Worm (Caenorhabditis elegans) whole organism, young adult: Measurements from ENCODE around the gene B0244.6.

Source experiments
- B0035.1 ChIP-seq: sonication (generic microtip); optimal IDR thresholded peaks from 2 replicates; lab custom pipeline; 2016; ENCODE audit warnings: missing genetic modification characterization, mild to moderate bottlenecking, missing compliant biosample characterization, missing genotype, missing genetic modification reagents
- B0261.1 ChIP-seq: sonication (generic microtip); optimal IDR thresholded peaks from 2 replicates; lab custom pipeline; 2016; ENCODE audit warnings: mild to moderate bottlenecking, missing genetic modification characterization, moderate library complexity, missing compliant biosample characterization
- C06A6.2 ChIP-seq: fragments of 200-800 bp; sonication (Bioruptor generic); conservative IDR thresholded peaks from 2 replicates; pipeline ENCODE4 v1.3.6; 2022; ENCODE audit warnings: missing genetic modification characterization, missing compliant biosample characterization
- D2030.7 ChIP-seq: fragments of 200-800 bp; sonication (Bioruptor generic); IDR thresholded peaks from 2 replicates; pipeline ENCODE4 v1.3.6; 2022; ENCODE audit warnings: missing genetic modification reagents, missing genetic modification characterization, missing compliant biosample characterization
- F10E7.11 ChIP-seq: sonication (generic microtip); optimal IDR thresholded peaks from 2 replicates; lab custom pipeline; 2017; ENCODE audit warnings: mild to moderate bottlenecking, missing genetic modification characterization, moderate library complexity, missing compliant biosample characterization
- F23B12.7 ChIP-seq: sonication (generic microtip); optimal IDR thresholded peaks from 2 replicates; lab custom pipeline; 2017; ENCODE audit warnings: missing genetic modification characterization, mild to moderate bottlenecking, missing compliant biosample characterization, antibody characterized with exemption, moderate library complexity; ENCODE audit not compliant: insufficient read depth
- F33H1.4 ChIP-seq: fragments of 200-800 bp; sonication (Bioruptor generic); IDR thresholded peaks from 2 replicates; pipeline ENCODE4 v1.3.6; 2022; ENCODE audit warnings: missing genetic modification reagents, missing genetic modification characterization, missing compliant biosample characterization
- F52B5.7 ChIP-seq: sonication (generic microtip); optimal IDR thresholded peaks from 2 replicates; lab custom pipeline; 2016; ENCODE audit warnings: mild to moderate bottlenecking, missing genetic modification characterization, missing compliant biosample characterization
- F55B11.4 ChIP-seq: sonication (generic microtip); optimal IDR thresholded peaks from 2 replicates; lab custom pipeline; 2016; ENCODE audit warnings: missing compliant biosample characterization, missing genetic modification characterization, borderline replicate concordance; ENCODE audit not compliant: insufficient read depth
- F57A8.1 ChIP-seq: fragments of 200-800 bp; sonication (Bioruptor generic); optimal IDR thresholded peaks from 2 replicates; lab custom pipeline; 2018; ENCODE audit warnings: mild to moderate bottlenecking, missing genetic modification characterization, moderate library complexity, missing compliant biosample characterization
- K11D2.4 ChIP-seq: fragments of 200-800 bp; sonication (Bioruptor generic); IDR thresholded peaks from 2 replicates; pipeline ENCODE4 v1.3.6; 2022; ENCODE audit warnings: missing genetic modification reagents, missing genetic modification characterization, missing compliant biosample characterization
- T07F8.4 ChIP-seq: sonication (generic microtip); optimal IDR thresholded peaks from 2 replicates; lab custom pipeline; 2016; ENCODE audit warnings: mild to moderate bottlenecking, missing genetic modification characterization, moderate library complexity, missing compliant biosample characterization
- Y53F4B.3 ChIP-seq: fragments of 200-800 bp; sonication (Bioruptor generic); IDR thresholded peaks from 2 replicates; pipeline ENCODE4 v1.3.6; 2022; ENCODE audit warnings: missing genetic modification reagents, missing genetic modification characterization, missing compliant biosample characterization
- Y56A3A.18 ChIP-seq: fragments of 200-800 bp; sonication (Bioruptor generic); IDR thresholded peaks from 2 replicates; pipeline ENCODE4 v1.3.6; 2022; ENCODE audit warnings: missing genetic modification reagents, missing genetic modification characterization, missing compliant biosample characterization
- athp-1 ChIP-seq: sonication (generic microtip); optimal IDR thresholded peaks from 2 replicates; lab custom pipeline; 2017; ENCODE audit warnings: mild to moderate bottlenecking, missing genetic modification characterization, missing compliant biosample characterization
- bed-1 ChIP-seq: fragments of 200-800 bp; sonication (Bioruptor generic); IDR thresholded peaks from 2 replicates; pipeline ENCODE4 v1.3.6; 2022; ENCODE audit warnings: missing genetic modification reagents, missing genetic modification characterization, missing compliant biosample characterization
- bed-2 ChIP-seq: fragments of 200-800 bp; sonication (Bioruptor generic); IDR thresholded peaks from 2 replicates; pipeline ENCODE4 v1.3.6; 2022; ENCODE audit warnings: missing genetic modification reagents, missing genetic modification characterization, missing compliant biosample characterization
- cebp-1 ChIP-seq, 2 experiments: fragments of 200-800 bp in 1 of 2; sonication (Bioruptor generic) in 1 of 2; sonication (generic microtip) in 1 of 2; IDR thresholded peaks in 1 of 2; optimal IDR thresholded peaks in 1 of 2; 2 replicates each; pipeline versions ENCODE4 v1.3.6 to Lab custom; 2017 to 2022; ENCODE audit warnings: missing compliant biosample characterization in 2 of 2, missing genetic modification characterization in 2 of 2, mild to moderate bottlenecking in 1 of 2, missing genetic modification reagents in 1 of 2, moderate library complexity in 1 of 2
- ceh-40 ChIP-seq: fragments of 200-800 bp; sonication (Bioruptor generic); IDR thresholded peaks from 2 replicates; pipeline ENCODE4 v1.3.6; 2022; ENCODE audit warnings: missing genetic modification characterization, missing compliant biosample characterization
- ceh-58 ChIP-seq: fragments of 200-800 bp; sonication (Bioruptor generic); IDR thresholded peaks from 2 replicates; pipeline ENCODE4 v1.3.6; 2022; ENCODE audit warnings: missing genetic modification characterization, missing compliant biosample characterization
- dpl-1 ChIP-seq: fragments of 150-350 bp; optimal IDR thresholded peaks from 2 replicates; lab custom pipeline; 2014; ENCODE audit warnings: missing biosample characterization, missing genetic modification reagents, missing genetic modification characterization
- efl-1 ChIP-seq: fragments of 150-350 bp; optimal IDR thresholded peaks from 2 replicates; lab custom pipeline; 2014; ENCODE audit warnings: missing biosample characterization, missing genetic modification reagents, missing genetic modification characterization
- egl-18 ChIP-seq: fragments of 200-800 bp; sonication (Bioruptor generic); IDR thresholded peaks from 2 replicates; pipeline ENCODE4 v1.3.6; 2022; ENCODE audit warnings: missing genetic modification reagents, missing genetic modification characterization, missing compliant biosample characterization
- egl-44 ChIP-seq: fragments of 200-800 bp; sonication (Bioruptor generic); IDR thresholded peaks from 2 replicates; pipeline ENCODE4 v1.3.6; 2022; ENCODE audit warnings: missing genetic modification reagents, missing genetic modification characterization, missing compliant biosample characterization
- egrh-3 ChIP-seq: fragments of 200-800 bp; sonication (Bioruptor generic); IDR thresholded peaks from 2 replicates; pipeline ENCODE4 v1.3.6; 2022; ENCODE audit warnings: missing genetic modification reagents, missing genetic modification characterization, missing compliant biosample characterization
- him-1 ChIP-seq: sonication (generic microtip); optimal IDR thresholded peaks from 2 replicates; lab custom pipeline; 2016; ENCODE audit warnings: missing genotype, missing genetic modification reagents, missing genetic modification characterization, missing compliant biosample characterization
- hmg-20 ChIP-seq: fragments of 200-800 bp; sonication (Bioruptor generic); IDR thresholded peaks from 2 replicates; pipeline ENCODE4 v1.3.6; 2022; ENCODE audit warnings: missing genetic modification reagents, missing genetic modification characterization, missing compliant biosample characterization
- hsf-1 ChIP-seq: fragments of 200-800 bp; sonication (Bioruptor generic); IDR thresholded peaks from 2 replicates; pipeline ENCODE4 v1.3.6; 2022; ENCODE audit warnings: missing genetic modification reagents, missing genetic modification characterization, missing compliant biosample characterization
- lin-26 ChIP-seq: fragments of 200-800 bp; sonication (Bioruptor generic); IDR thresholded peaks from 2 replicates; pipeline ENCODE4 v1.3.6; 2022; ENCODE audit warnings: missing genetic modification reagents, missing genetic modification characterization, missing compliant biosample characterization
- lin-54 ChIP-seq: fragments of 200-800 bp; sonication (Bioruptor generic); optimal IDR thresholded peaks from 2 replicates; lab custom pipeline; 2018; ENCODE audit warnings: mild to moderate bottlenecking, missing genetic modification characterization, missing compliant biosample characterization
- lsl-1 ChIP-seq: fragments of 200-800 bp; sonication (Bioruptor generic); optimal IDR thresholded peaks from 2 replicates; lab custom pipeline; 2018; ENCODE audit warnings: mild to moderate bottlenecking, missing genetic modification characterization, moderate library complexity, missing compliant biosample characterization
- lsy-27 ChIP-seq: sonication (generic microtip); optimal IDR thresholded peaks from 2 replicates; lab custom pipeline; 2017; ENCODE audit warnings: missing genetic modification characterization, mild to moderate bottlenecking, missing compliant biosample characterization, antibody characterized with exemption, missing genotype, borderline replicate concordance; ENCODE audit not compliant: insufficient read depth
- mes-4 ChIP-seq: sonication (generic microtip); optimal IDR thresholded peaks from 2 replicates; lab custom pipeline; 2016; ENCODE audit warnings: missing genotype, missing genetic modification characterization, missing compliant biosample characterization
- nfyb-1 ChIP-seq: fragments of 200-800 bp; sonication (Bioruptor generic); IDR thresholded peaks from 2 replicates; pipeline ENCODE4 v1.3.6; 2022; ENCODE audit warnings: missing genetic modification reagents, missing genetic modification characterization, missing compliant biosample characterization
- nhr-120 ChIP-seq: fragments of 200-800 bp; sonication (Bioruptor generic); IDR thresholded peaks from 2 replicates; pipeline ENCODE4 v1.3.6; 2022; ENCODE audit warnings: missing genetic modification characterization, missing compliant biosample characterization
- nhr-80 ChIP-seq: sonication (generic microtip); optimal IDR thresholded peaks from 2 replicates; lab custom pipeline; 2016; ENCODE audit warnings: missing genetic modification characterization, missing compliant biosample characterization
- rec-8 ChIP-seq, 2 experiments: sonication (generic microtip); optimal IDR thresholded peaks; 2 replicates each; lab custom pipeline; 2016; ENCODE audit warnings: mild to moderate bottlenecking in 2 of 2, missing genetic modification characterization in 2 of 2, missing genetic modification reagents in 2 of 2, missing genotype in 2 of 2, missing biosample characterization in 1 of 2, missing compliant biosample characterization in 1 of 2, moderate library complexity in 1 of 2
- repo-1 ChIP-seq: sonication (generic microtip); optimal IDR thresholded peaks from 2 replicates; lab custom pipeline; 2017; ENCODE audit warnings: mild to moderate bottlenecking, missing genetic modification characterization, missing compliant biosample characterization
- rpc-1 ChIP-seq, 2 experiments: fragments of 150-350 bp in 1 of 2; sonication (generic microtip) in 1 of 2; optimal IDR thresholded peaks; 2 replicates each; lab custom pipeline; 2014 to 2018; ENCODE audit warnings: missing biosample characterization in 1 of 2, missing genetic modification characterization in 1 of 2, missing genetic modification reagents in 1 of 2, missing genotype in 1 of 2
- snpc-1.3 ChIP-seq: sonication (generic microtip); optimal IDR thresholded peaks from 2 replicates; lab custom pipeline; 2017; ENCODE audit warnings: missing genetic modification characterization, mild to moderate bottlenecking, missing compliant biosample characterization, antibody characterized with exemption, moderate library complexity, missing genotype, missing genetic modification reagents; ENCODE audit not compliant: insufficient read depth
- tbp1 ChIP-seq: fragments of 200-800 bp; sonication (Bioruptor generic); optimal IDR thresholded peaks from 2 replicates; lab custom pipeline; 2018; ENCODE audit warnings: mild to moderate bottlenecking, missing genetic modification characterization, missing compliant biosample characterization
- tlf-1 ChIP-seq: fragments of 200-800 bp; sonication (Bioruptor generic); optimal IDR thresholded peaks from 2 replicates; lab custom pipeline; 2018; ENCODE audit warnings: mild to moderate bottlenecking, missing genetic modification characterization, missing compliant biosample characterization
- unc-62 ChIP-seq: fragments of 150-350 bp; optimal IDR thresholded peaks from 2 replicates; lab custom pipeline; 2014; ENCODE audit warnings: missing biosample characterization, missing genetic modification reagents, missing genetic modification characterization
- xnd-1 ChIP-seq: sonication (generic microtip); optimal IDR thresholded peaks from 2 replicates; lab custom pipeline; 2016; ENCODE audit warnings: missing genotype, missing genetic modification reagents, missing genetic modification characterization, missing compliant biosample characterization
- zfh-2 ChIP-seq: fragments of 200-800 bp; sonication (Bioruptor generic); conservative IDR thresholded peaks from 2 replicates; pipeline ENCODE4 v1.3.6; 2022; ENCODE audit warnings: missing genetic modification reagents, missing genetic modification characterization, missing compliant biosample characterization
- ztf-22 ChIP-seq: fragments of 200-800 bp; sonication (Bioruptor generic); optimal IDR thresholded peaks from 2 replicates; lab custom pipeline; 2018; ENCODE audit warnings: mild to moderate bottlenecking, missing genetic modification characterization, moderate library complexity, missing compliant biosample characterization

Gene B0244.6

DNA sequence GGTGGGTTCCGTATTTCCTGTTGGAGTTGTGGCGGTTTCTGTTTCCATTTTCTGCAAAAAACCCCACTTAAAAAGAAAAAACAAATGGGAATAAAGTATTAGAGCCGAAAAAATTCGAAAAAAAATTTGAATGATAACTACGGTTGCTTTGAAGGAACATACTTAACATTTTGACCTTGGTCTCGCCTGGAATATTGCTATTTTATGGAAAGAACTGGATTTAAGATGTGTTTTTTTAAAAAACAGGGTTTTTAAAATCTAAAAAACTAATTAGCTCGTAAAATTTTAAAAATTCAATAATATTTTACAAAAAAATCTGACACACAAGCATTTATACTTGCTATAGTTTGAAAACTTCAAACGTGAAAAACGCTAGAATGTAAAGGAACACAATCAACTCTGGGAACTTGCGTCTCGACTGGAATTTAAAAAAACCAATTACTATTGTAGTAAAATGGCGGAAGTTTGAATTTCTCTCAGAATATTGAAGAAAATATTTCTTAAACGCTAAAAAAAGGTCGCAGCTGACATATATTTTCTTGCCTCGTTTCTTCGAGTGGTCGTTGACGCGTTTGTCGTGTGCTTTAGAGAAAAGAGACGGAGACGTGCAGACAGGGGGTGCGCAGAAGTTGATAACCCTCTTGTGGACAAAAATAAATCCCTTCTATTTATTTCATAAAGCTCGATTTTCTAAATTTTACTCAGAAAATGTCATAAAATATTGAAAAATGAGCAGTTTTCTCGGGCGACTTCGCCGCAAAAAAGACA lies 39.7 kb upstream of the B0244.6 start, which contains the start of the genes lgg-3 and rgs-5:
TSS of gene lgg-3 (minus strand) at position 51 of the 768 bp plus-strand sequence.
TSS of gene rgs-5 (plus strand) at position 593 of the 768 bp plus-strand sequence.
- TF ChIP-seq F57A8.1 (GFP tag; lab: Kevin White, UChicago) (no peak), cebp-1 (GFP tag; IDR thresholded peaks at IDR 0.05; lab: Robert Waterston, UW) (0 out of 2 replicates have a peak, but pooled peaks have one; percentile 11), cebp-1 (tag; optimal IDR thresholded peaks at IDR 0.05; lab: Kevin White, UChicago) (peak; percentile 15), Y53F4B.3 (GFP tag; lab: Robert Waterston, UW) (no peak), unc-62 (GFP tag; lab: Kevin White, UChicago) (no peak), bed-2 (GFP tag; lab: Robert Waterston, UW) (no peak), egl-18 (GFP tag; lab: Robert Waterston, UW) (no peak), lsl-1 (peak; percentile 96), snpc-1.3 (tag; lab: Kevin White, UChicago) (peak; percentile 3), lin-54 (GFP tag; lab: Kevin White, UChicago) (peak; percentile 89), Y56A3A.18 (GFP tag; lab: Robert Waterston, UW) (no peak), him-1 (tag; lab: Kevin White, UChicago) (peak; percentile 64), tbp1 (GFP tag; lab: Kevin White, UChicago) (no peak), dpl-1 (peak; percentile 14), nfyb-1 (GFP tag; lab: Robert Waterston, UW) (no peak), tlf-1 (peak; percentile 44), C06A6.2 (GFP tag; lab: Robert Waterston, UW) (no peak), lin-26 (GFP tag; lab: Robert Waterston, UW) (no peak), ceh-58 (no peak), nhr-80 (peak; percentile 12), B0035.1 (tag; lab: Kevin White, UChicago) (no peak), bed-1 (GFP tag; lab: Robert Waterston, UW) (no peak), egl-44 (no peak), F10E7.11 (tag; lab: Kevin White, UChicago) (no peak), rec-8 (tag; optimal IDR thresholded peaks at IDR 0.05; lab: Kevin White, UChicago) (no peak), K11D2.4 (GFP tag; lab: Robert Waterston, UW) (no peak), F52B5.7 (no peak), efl-1 (GFP tag; lab: Kevin White, UChicago) (peak; percentile 62), egrh-3 (GFP tag; lab: Robert Waterston, UW) (no peak), nhr-120 (GFP tag; lab: Robert Waterston, UW) (no peak), zfh-2 (GFP tag; lab: Robert Waterston, UW) (no peak), hmg-20 (GFP tag; lab: Robert Waterston, UW) (no peak), D2030.7 (GFP tag; lab: Robert Waterston, UW) (peak; percentile 58), mes-4 (tag; lab: Kevin White, UChicago) (no peak), T07F8.4 (tag; lab: Kevin White, UChicago) (no peak), repo-1 (tag; lab: Kevin White, UChicago) (no peak), B0261.1 (tag; lab: Kevin White, UChicago) (no peak), ztf-22 (no peak), F55B11.4 (no peak), F23B12.7 (tag; lab: Kevin White, UChicago) (no peak), athp-1 (tag; lab: Kevin White, UChicago) (peak; percentile 13), lsy-27 (tag; lab: Kevin White, UChicago) (no peak), hsf-1 (peak; percentile 48; the same call in 1 of the 2 replicates), ceh-40 (GFP tag; lab: Robert Waterston, UW) (no peak), rpc-1 (optimal IDR thresholded peaks at IDR 0.05; lab: Kevin White, UChicago) (no peak), rpc-1 (tag; optimal IDR thresholded peaks at IDR 0.05; lab: Kevin White, UChicago) (no peak), xnd-1 (tag; lab: Kevin White, UChicago) (peak; percentile 91), F33H1.4 (GFP tag; lab: Robert Waterston, UW) (peak; percentile 85)
